Worm (Caenorhabditis elegans) whole organism, early embryonic: ENCODE data around the gene col-74.

Experiments
- B0310.2 ChIP-seq: sonication (generic microtip); optimal IDR thresholded peaks from 2 replicates; lab custom pipeline; 2016; ENCODE audit warnings: mild to moderate bottlenecking, missing genetic modification characterization, missing compliant biosample characterization
- F13C5.2 ChIP-seq: sonication (generic microtip); optimal IDR thresholded peaks from 2 replicates; lab custom pipeline; 2017; ENCODE audit warnings: mild to moderate bottlenecking, missing genetic modification characterization, inconsistent platforms, missing compliant biosample characterization
- ama-1 ChIP-seq: fragments of 150-350 bp; optimal IDR thresholded peaks from 2 replicates; lab custom pipeline; 2014
- hmg-4 ChIP-seq: fragments of 200-800 bp; sonication (Bioruptor generic); optimal IDR thresholded peaks from 2 replicates; lab custom pipeline; 2018; ENCODE audit warnings: mild to moderate bottlenecking, missing genetic modification characterization, missing compliant biosample characterization
- tbx-37 ChIP-seq: fragments of 200-800 bp; sonication (Bioruptor generic); conservative IDR thresholded peaks from 2 replicates; pipeline ENCODE4 v1.3.6; 2022; ENCODE audit warnings: missing genetic modification reagents, missing genetic modification characterization, missing compliant biosample characterization
- tra-4 ChIP-seq: sonication (generic microtip); optimal IDR thresholded peaks from 2 replicates; lab custom pipeline; 2017; ENCODE audit warnings: missing genetic modification characterization, missing compliant biosample characterization

- no peak for TF ChIP-seq ama-1
- no peak for TF ChIP-seq tra-4 (tag; lab: Kevin White, UChicago)
- no peak for TF ChIP-seq F13C5.2 (tag; lab: Kevin White, UChicago)
- no peak for TF ChIP-seq tbx-37
- TF ChIP-seq hmg-4 (GFP tag; lab: Kevin White, UChicago): no peak
- TF ChIP-seq B0310.2 (tag; lab: Kevin White, UChicago): no peak
Observed at ce11 chrII:5794195-5794594, 36.0 kb upstream of the col-74 start, which contains the start of gene acdh-8.
